Worm (Caenorhabditis elegans) whole organism, early embryonic: ENCODE results near the gene T21E8.6.

Source experiments
- B0310.2 ChIP-seq: sonication (generic microtip); optimal IDR thresholded peaks from 2 replicates; lab custom pipeline; 2016; ENCODE audit warnings: mild to moderate bottlenecking, missing genetic modification characterization, missing compliant biosample characterization
- F13C5.2 ChIP-seq: sonication (generic microtip); optimal IDR thresholded peaks from 2 replicates; lab custom pipeline; 2017; ENCODE audit warnings: mild to moderate bottlenecking, missing genetic modification characterization, inconsistent platforms, missing compliant biosample characterization
- aly-1 ChIP-seq: sonication (generic microtip); optimal IDR thresholded peaks from 2 replicates; lab custom pipeline; 2016; ENCODE audit warnings: missing genetic modification characterization, missing compliant biosample characterization
- ama-1 ChIP-seq: fragments of 150-350 bp; optimal IDR thresholded peaks from 2 replicates; lab custom pipeline; 2014
- ceh-13 ChIP-seq: fragments of 200-800 bp; sonication (Bioruptor generic); optimal IDR thresholded peaks from 2 replicates; lab custom pipeline; 2018; ENCODE audit warnings: mild to moderate bottlenecking, missing genetic modification characterization, missing compliant biosample characterization
- ceh-36 ChIP-seq: sonication (generic microtip); optimal IDR thresholded peaks from 2 replicates; lab custom pipeline; 2016; ENCODE audit warnings: missing genetic modification characterization, inconsistent platforms, missing compliant biosample characterization
- ets-7 ChIP-seq: sonication (generic microtip); optimal IDR thresholded peaks from 2 replicates; lab custom pipeline; 2016; ENCODE audit warnings: missing genotype, missing genetic modification characterization, missing compliant biosample characterization
- flt-1 ChIP-seq: fragments of 200-800 bp; sonication (Bioruptor generic); IDR thresholded peaks from 2 replicates; pipeline ENCODE4 v1.3.6; 2022; ENCODE audit warnings: missing genetic modification characterization, missing compliant biosample characterization
- hmbx-1 ChIP-seq: sonication (generic microtip); optimal IDR thresholded peaks from 2 replicates; lab custom pipeline; 2016; ENCODE audit warnings: mild to moderate bottlenecking, missing genetic modification characterization, missing compliant biosample characterization
- hmg-4 ChIP-seq: fragments of 200-800 bp; sonication (Bioruptor generic); optimal IDR thresholded peaks from 2 replicates; lab custom pipeline; 2018; ENCODE audit warnings: mild to moderate bottlenecking, missing genetic modification characterization, missing compliant biosample characterization
- hnd-1 ChIP-seq: sonication (generic microtip); optimal IDR thresholded peaks from 2 replicates; lab custom pipeline; 2016; ENCODE audit warnings: missing genetic modification characterization, missing compliant biosample characterization
- pes-1 ChIP-seq: fragments of 200-800 bp; sonication (Bioruptor generic); IDR thresholded peaks from 2 replicates; pipeline ENCODE4 v1.3.6; 2022; ENCODE audit warnings: missing genetic modification reagents, missing genetic modification characterization, missing compliant biosample characterization
- scrt-1 ChIP-seq: fragments of 200-800 bp; sonication (Bioruptor generic); IDR thresholded peaks from 2 replicates; pipeline ENCODE4 v1.3.6; 2022; ENCODE audit warnings: missing genetic modification characterization, missing compliant biosample characterization
- sea-1 ChIP-seq: fragments of 200-800 bp; sonication (Bioruptor generic); conservative IDR thresholded peaks from 2 replicates; pipeline ENCODE4 v1.3.6; 2022; ENCODE audit warnings: missing genetic modification characterization, missing compliant biosample characterization
- tbx-11 ChIP-seq: fragments of 200-800 bp; sonication (Bioruptor generic); IDR thresholded peaks from 2 replicates; pipeline ENCODE4 v1.3.6; 2022; ENCODE audit warnings: missing genetic modification characterization, missing compliant biosample characterization
- tbx-37 ChIP-seq: fragments of 200-800 bp; sonication (Bioruptor generic); conservative IDR thresholded peaks from 2 replicates; pipeline ENCODE4 v1.3.6; 2022; ENCODE audit warnings: missing genetic modification reagents, missing genetic modification characterization, missing compliant biosample characterization
- tra-4 ChIP-seq: sonication (generic microtip); optimal IDR thresholded peaks from 2 replicates; lab custom pipeline; 2017; ENCODE audit warnings: missing genetic modification characterization, missing compliant biosample characterization

The T21E8.6 gene

DNA sequence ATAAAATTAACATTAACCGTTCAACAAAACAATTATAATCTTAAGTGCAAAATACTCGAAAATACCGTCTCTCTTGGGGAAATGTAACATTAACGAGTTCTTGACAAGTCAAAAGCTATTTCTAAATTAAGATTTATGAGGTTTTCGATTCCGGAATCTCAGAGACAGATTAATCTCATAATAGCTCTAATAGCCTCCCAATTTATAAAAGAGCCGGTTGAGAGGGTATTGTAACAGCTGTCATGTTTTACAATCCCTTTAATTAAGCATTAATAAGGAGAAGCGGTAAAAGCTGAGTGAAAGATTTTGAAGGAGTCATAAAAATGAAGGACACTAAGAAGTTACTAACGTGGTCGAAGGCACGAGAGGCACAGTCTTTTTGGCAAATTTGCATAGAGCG, 30.3 kb upstream of the T21E8.6 start:
- no peak for TF ChIP-seq ets-7 (tag; lab: Kevin White, UChicago)
- no peak for TF ChIP-seq hmg-4 (GFP tag; lab: Kevin White, UChicago)
- no peak for TF ChIP-seq tbx-11
- no peak for TF ChIP-seq flt-1
- TF ChIP-seq aly-1, result no peak
- no peak for TF ChIP-seq tbx-37 (GFP tag; lab: Robert Waterston, UW)
- TF ChIP-seq B0310.2 (tag; lab: Kevin White, UChicago), result no peak
- no peak for TF ChIP-seq F13C5.2 (tag; lab: Kevin White, UChicago)
- TF ChIP-seq hmbx-1 (tag; lab: Kevin White, UChicago), result no peak
- TF ChIP-seq sea-1 (GFP tag; lab: Robert Waterston, UW), result no peak
- no peak for TF ChIP-seq hnd-1 (tag; lab: Kevin White, UChicago)
- no peak for TF ChIP-seq tra-4 (tag; lab: Kevin White, UChicago)
- no peak for TF ChIP-seq pes-1 (GFP tag; lab: Robert Waterston, UW)

ce11 chrX:10853271-10853670, 28.8 kb upstream of the T21E8.6 start:
- no peak for TF ChIP-seq scrt-1 (GFP tag; lab: Robert Waterston, UW)
- TF ChIP-seq ceh-36, result no peak
- TF ChIP-seq hnd-1 (tag; lab: Kevin White, UChicago), result no peak
- TF ChIP-seq flt-1, result no peak
- TF ChIP-seq hmbx-1 (tag; lab: Kevin White, UChicago), result no peak
- no peak for TF ChIP-seq hmg-4 (GFP tag; lab: Kevin White, UChicago)
- no peak for TF ChIP-seq ets-7 (tag; lab: Kevin White, UChicago)
- no peak for TF ChIP-seq aly-1
- no peak for TF ChIP-seq ama-1 (lab: Kevin White, UChicago)
- no peak for TF ChIP-seq sea-1 (GFP tag; lab: Robert Waterston, UW)
- TF ChIP-seq pes-1 (GFP tag; lab: Robert Waterston, UW), result no peak
- no peak for TF ChIP-seq F13C5.2 (tag; lab: Kevin White, UChicago)
- TF ChIP-seq tra-4 (tag; lab: Kevin White, UChicago), result no peak
- TF ChIP-seq B0310.2 (tag; lab: Kevin White, UChicago), result no peak
- no peak for TF ChIP-seq ceh-13 (GFP tag; lab: Kevin White, UChicago)
- TF ChIP-seq tbx-11, result no peak
- TF ChIP-seq tbx-37 (GFP tag; lab: Robert Waterston, UW), result no peak

- no peak for TF ChIP-seq hnd-1 (tag; lab: Kevin White, UChicago)
- no peak for TF ChIP-seq aly-1
- no peak for TF ChIP-seq pes-1 (GFP tag; lab: Robert Waterston, UW)
- no peak for TF ChIP-seq ceh-36
- no peak for TF ChIP-seq tbx-11
- TF ChIP-seq ceh-13 (GFP tag; lab: Kevin White, UChicago), result no peak
Measured at ce11 chrX:10859211-10859610, 22.9 kb upstream of the T21E8.6 start, which contains the start of gene pgp-5. Gene pgp-5, minus strand, starts transcription at chrX:10859297.

ce11 chrX:10859622-10860021, 22.5 kb upstream of the T21E8.6 start:
- TF ChIP-seq flt-1 (no peak), hnd-1 (tag; lab: Kevin White, UChicago) (no peak), hmg-4 (GFP tag; lab: Kevin White, UChicago) (no peak), tbx-37 (GFP tag; lab: Robert Waterston, UW) (no peak), pes-1 (GFP tag; lab: Robert Waterston, UW) (no peak), B0310.2 (tag; lab: Kevin White, UChicago) (no peak), ets-7 (tag; lab: Kevin White, UChicago) (no peak), tra-4 (tag; lab: Kevin White, UChicago) (no peak), scrt-1 (GFP tag; lab: Robert Waterston, UW) (no peak)

ce11 chrX:10861673-10862072, 20.4 kb upstream of the T21E8.6 start:
- TF ChIP-seq ceh-13 (GFP tag; lab: Kevin White, UChicago), result no peak
- TF ChIP-seq tra-4 (tag; lab: Kevin White, UChicago), result no peak
- TF ChIP-seq pes-1 (GFP tag; lab: Robert Waterston, UW), result no peak
- TF ChIP-seq B0310.2 (tag; lab: Kevin White, UChicago), result no peak
- TF ChIP-seq flt-1, result no peak
- no peak for TF ChIP-seq tbx-11
- no peak for TF ChIP-seq ama-1 (lab: Kevin White, UChicago)
- TF ChIP-seq F13C5.2 (tag; lab: Kevin White, UChicago), result no peak
- TF ChIP-seq sea-1 (GFP tag; lab: Robert Waterston, UW), result no peak
- TF ChIP-seq ets-7 (tag; lab: Kevin White, UChicago), result no peak
- no peak for TF ChIP-seq hmg-4 (GFP tag; lab: Kevin White, UChicago)
- TF ChIP-seq hnd-1 (tag; lab: Kevin White, UChicago), result no peak
- no peak for TF ChIP-seq aly-1
- TF ChIP-seq tbx-37 (GFP tag; lab: Robert Waterston, UW), result no peak
- TF ChIP-seq ceh-36, result no peak
- no peak for TF ChIP-seq scrt-1 (GFP tag; lab: Robert Waterston, UW)
- no peak for TF ChIP-seq hmbx-1 (tag; lab: Kevin White, UChicago)

DNA sequence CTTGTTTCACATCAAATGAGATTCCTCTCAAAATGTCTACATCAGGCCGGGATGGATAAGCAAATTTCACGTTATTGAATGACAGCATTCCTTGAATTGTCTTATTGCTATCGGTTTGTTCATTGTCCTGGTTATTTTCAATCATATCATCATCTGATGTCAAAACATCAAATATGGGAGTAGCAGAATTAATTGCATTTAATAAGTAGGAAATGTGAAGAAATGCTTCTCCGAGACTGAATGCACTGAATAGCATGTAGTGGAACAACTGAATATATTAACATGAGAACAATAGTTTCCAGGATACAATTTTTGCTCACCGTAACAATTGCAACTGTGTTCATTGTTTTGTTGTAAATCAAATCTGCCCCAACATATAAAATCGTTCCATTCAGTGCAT, 19.5 kb upstream of the T21E8.6 start:
- TF ChIP-seq ceh-13 (GFP tag; lab: Kevin White, UChicago), result no peak
- TF ChIP-seq flt-1, result no peak
- TF ChIP-seq hnd-1 (tag; lab: Kevin White, UChicago), result no peak
- TF ChIP-seq hmg-4 (GFP tag; lab: Kevin White, UChicago), result no peak
- TF ChIP-seq sea-1 (GFP tag; lab: Robert Waterston, UW), result no peak
- no peak for TF ChIP-seq pes-1 (GFP tag; lab: Robert Waterston, UW)
- TF ChIP-seq tbx-11, result no peak
- no peak for TF ChIP-seq tbx-37 (GFP tag; lab: Robert Waterston, UW)
- no peak for TF ChIP-seq hmbx-1 (tag; lab: Kevin White, UChicago)

DNA sequence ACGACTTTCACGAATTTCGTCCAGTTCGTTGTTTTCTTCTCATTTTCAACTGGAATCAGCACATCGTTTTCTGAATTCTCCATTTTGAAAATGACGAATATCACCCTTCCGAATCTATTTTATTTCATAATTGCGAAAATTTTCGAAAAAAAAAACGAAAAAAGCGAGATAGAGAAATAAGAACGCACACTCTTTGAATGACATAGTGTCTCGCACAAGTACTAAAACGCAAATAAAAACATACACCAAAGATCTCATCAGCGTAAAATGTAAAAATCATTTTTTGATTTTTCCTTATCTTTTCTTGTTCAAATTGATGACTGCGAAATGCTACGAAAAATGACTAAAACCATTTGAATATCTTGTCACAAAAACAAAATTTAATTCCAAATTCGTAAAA, 17.8 kb upstream of the T21E8.6 start, which contains the start of gene pgp-8:
pgp-8 (minus strand) TSS at position 101 of the 400 bp plus-strand sequence.
- no peak for TF ChIP-seq ets-7 (tag; lab: Kevin White, UChicago)
- no peak for TF ChIP-seq scrt-1 (GFP tag; lab: Robert Waterston, UW)
- no peak for TF ChIP-seq aly-1
- TF ChIP-seq hmg-4 (GFP tag; lab: Kevin White, UChicago), result no peak
- TF ChIP-seq B0310.2 (tag; lab: Kevin White, UChicago), result no peak
- no peak for TF ChIP-seq pes-1 (GFP tag; lab: Robert Waterston, UW)
- no peak for TF ChIP-seq sea-1 (GFP tag; lab: Robert Waterston, UW)
- no peak for TF ChIP-seq hnd-1 (tag; lab: Kevin White, UChicago)
- TF ChIP-seq ama-1 (lab: Kevin White, UChicago), result no peak
